Fruit fly (Drosophila melanogaster): ENCODE data around the gene nonC.

dm6 chrX:6843841-6844440 lies 19.6 kb downstream of the nonC start, which contains the start of the genes CG14435 and Tmf:
- no peak for TF ChIP-seq Mio (GFP tag; optimal IDR thresholded peaks at IDR 0.05)
- TF ChIP-seq psq (GFP tag; optimal IDR thresholded peaks at IDR 0.05): peak; percentile 69
- no peak for TF ChIP-seq pan (optimal IDR thresholded peaks at IDR 0.05)
- TF ChIP-seq jim (GFP tag; optimal IDR thresholded peaks at IDR 0.05): no peak
- no peak for TF ChIP-seq dl (GFP tag; optimal IDR thresholded peaks at IDR 0.05; ENCODE audit: insufficient read depth in 1 of 2, partially characterized antibody in 2 of 2)
- TF ChIP-seq OdsH (GFP tag; optimal IDR thresholded peaks at IDR 0.05): peak; percentile 56
- TF ChIP-seq h (GFP tag; optimal IDR thresholded peaks at IDR 0.05): peak; percentile 69
